Worm (Caenorhabditis elegans) whole organism, dauer: ENCODE data around the gene scl-17.
"Not testable (repeated sequence)": the region's sequence is repeated elsewhere in the genome, so short reads cannot be mapped to it uniquely, and the experiment has no call there.

Experiments
- unc-62 ChIP-seq: sonication (generic microtip); optimal IDR thresholded peaks from 2 replicates; lab custom pipeline; 2017; ENCODE audit warnings: missing biosample characterization, missing genetic modification reagents, missing genetic modification characterization

The scl-17 gene

ce11 chrII:1441479-1441878, 3.5 kb upstream of the scl-17 start:
- TF ChIP-seq unc-62 (GFP tag; lab: Kevin White, UChicago) = no peak

DNA sequence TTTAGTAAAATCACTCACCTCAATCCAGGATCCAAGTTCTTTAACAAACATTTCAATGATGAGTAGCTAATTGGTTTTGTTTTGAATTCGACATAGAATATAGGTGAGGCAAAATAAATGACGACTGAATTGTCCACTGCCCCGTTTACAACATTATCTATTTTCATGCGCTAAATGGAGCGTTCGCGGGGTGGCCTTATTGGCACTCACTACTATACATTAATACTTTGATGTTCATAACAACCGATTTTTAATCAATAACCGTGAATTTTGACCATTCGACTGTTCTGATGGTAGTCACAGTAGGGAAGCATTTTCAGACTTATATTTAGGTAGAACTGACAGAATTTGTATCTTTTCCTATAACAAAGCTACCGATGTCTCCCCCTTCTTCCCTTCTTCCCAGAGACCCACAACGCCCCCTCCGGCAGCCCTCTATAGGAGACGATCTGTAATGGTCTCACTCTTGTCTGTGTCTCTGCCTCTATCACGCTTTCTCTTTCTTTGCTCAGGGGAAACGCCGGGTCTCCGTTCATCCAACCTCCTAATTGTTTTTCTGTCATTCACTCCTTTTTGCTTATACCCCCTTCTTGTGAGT, 1.8 kb downstream of the scl-17 start, which contains the start of gene Y51H7C.12:
TSS of gene Y51H7C.12 (minus strand) at position 51 of the 598 bp plus-strand sequence.
- TF ChIP-seq unc-62 (GFP tag; lab: Kevin White, UChicago) = not testable (repeated sequence)

DNA sequence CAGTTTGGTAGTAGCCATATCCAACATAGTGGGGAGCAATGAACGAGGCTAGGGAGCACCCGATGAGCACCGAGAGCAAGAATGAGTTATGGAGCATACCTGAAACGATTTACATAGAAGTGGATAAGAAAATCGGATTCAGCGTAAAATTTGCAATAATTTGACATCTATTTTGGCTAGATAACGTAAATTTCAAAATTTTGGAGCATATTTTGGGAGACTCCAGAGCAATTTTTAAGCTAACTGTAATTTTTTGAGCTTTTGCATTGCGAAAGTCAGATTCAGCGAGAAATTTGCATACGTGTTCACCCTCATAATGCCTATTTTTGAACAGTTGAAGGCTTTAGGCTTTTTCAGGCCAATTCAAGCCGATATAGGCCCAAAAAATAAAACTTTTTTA, 21.4 kb downstream of the scl-17 start, which contains the start of gene Y51H7C.13:
TSS of gene Y51H7C.13 (minus strand) at position 101 of the 400 bp plus-strand sequence.
- TF ChIP-seq unc-62 (GFP tag; lab: Kevin White, UChicago) = no peak

ce11 chrII:1467711-1468110, 22.7 kb downstream of the scl-17 start, which contains the start of gene Y51H7C.1:
TSS of gene Y51H7C.1 (plus strand) at chrII:1467727.
- TF ChIP-seq unc-62 (GFP tag; lab: Kevin White, UChicago) = not testable (repeated sequence)

ce11 chrII:1470515-1470966, 25.5 kb downstream of the scl-17 start, which contains the start of gene H17B01.2:
TSS of gene H17B01.2 (plus strand) at chrII:1470565.
- TF ChIP-seq unc-62 (GFP tag; lab: Kevin White, UChicago) = no peak

DNA sequence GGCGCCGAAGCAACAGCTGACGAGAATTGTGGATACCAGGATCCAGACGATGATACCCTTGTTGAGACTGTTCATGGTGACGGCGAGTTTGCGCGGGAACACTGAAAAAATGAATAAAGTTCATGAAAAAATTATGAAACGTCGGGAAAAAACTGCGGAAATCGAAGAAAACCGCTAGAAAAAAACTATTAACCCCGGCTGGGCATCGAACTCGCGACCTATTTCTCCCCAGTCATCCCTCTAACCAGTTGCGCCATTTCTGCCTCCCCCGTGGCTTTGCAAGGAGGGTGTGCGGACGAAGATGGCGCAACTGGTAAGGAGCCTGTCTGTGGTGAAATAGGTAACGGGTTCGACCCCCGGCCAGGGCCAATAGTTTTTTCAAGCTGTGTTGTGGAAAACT, 28.5 kb downstream of the scl-17 start, which contains the start of gene H17B01.5:
TSS of gene H17B01.5 (minus strand) at position 101 of the 400 bp plus-strand sequence.
- no peak for TF ChIP-seq unc-62 (GFP tag; lab: Kevin White, UChicago)

DNA sequence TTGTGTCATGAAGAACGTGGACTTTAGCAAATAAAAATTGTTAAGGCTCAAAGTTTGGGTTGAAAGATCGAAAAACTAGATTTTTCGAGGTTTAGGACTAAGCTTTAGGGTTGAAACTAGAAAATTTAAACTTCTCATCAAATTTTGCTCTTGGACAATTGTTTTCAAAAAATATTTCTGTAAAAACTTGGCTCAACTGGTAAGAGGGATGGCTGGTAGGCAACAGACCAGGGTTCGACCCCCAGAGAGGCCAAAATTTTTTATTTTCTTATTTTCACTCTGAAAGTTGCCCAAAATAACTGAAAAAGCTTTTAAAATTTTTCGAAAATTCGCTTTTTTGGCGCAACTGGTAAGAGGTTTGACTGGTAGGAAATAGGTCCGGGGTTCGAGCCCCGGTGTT, 29.8 kb downstream of the scl-17 start:
- no peak for TF ChIP-seq unc-62 (GFP tag; lab: Kevin White, UChicago)

DNA sequence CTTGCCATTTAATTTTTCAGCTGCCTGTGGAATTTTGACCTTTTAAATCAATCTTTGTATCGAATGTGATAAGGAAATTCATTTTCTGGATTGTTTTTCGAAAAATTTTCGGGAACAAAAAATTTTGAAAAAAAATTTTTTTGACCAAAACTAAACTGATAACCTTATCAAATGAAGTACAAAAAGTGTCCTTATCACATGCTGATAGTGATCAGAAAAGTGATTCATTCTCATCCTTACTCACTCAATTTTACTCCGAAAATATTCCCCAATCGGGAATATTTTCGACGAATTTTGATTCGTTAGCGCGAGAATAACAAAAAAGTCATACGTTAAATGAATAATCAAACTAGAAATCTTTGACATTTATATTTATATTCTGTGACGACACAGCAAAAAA, 30.3 kb downstream of the scl-17 start:
- TF ChIP-seq unc-62 (GFP tag; lab: Kevin White, UChicago) = no peak

DNA sequence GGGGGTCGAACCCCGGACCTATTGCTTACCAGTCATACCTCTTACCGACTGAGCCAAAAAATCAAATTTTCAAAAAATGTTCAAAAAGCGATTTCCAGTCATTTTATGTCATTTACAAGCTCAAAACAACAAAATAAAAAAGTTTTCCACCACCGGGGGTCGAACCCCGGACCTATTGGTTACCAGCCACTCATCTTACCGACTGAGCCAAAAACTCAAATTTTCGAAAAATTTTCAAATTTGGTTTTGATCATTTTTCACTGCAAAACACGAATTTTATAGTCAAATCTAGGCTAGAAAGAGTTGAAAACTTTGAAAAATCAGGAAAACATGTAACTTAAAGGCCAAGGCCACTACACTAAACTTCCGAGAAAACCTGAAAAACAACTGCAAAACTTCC, 31.0 kb downstream of the scl-17 start:
- TF ChIP-seq unc-62 (GFP tag; lab: Kevin White, UChicago) = no peak

DNA sequence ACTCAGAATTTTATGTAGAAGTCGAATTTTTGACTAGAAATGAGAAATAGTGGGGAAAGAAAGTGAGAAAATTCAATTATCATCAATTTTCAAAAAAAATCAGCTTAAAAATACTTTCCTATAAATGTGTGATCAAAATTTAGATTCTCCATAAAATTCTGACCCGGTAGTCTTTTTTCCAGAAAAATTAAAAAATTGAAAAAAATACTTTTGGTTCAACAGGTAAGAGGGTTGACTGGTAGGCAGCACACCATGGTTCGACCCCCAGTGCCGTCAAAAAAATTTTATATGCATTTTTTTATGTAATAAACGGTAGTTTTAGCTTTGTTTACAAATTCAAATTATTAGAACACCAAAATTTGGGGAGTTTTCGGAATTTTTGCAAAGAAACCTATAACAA, 32.3 kb downstream of the scl-17 start:
- TF ChIP-seq unc-62 (GFP tag; lab: Kevin White, UChicago) = no peak

DNA sequence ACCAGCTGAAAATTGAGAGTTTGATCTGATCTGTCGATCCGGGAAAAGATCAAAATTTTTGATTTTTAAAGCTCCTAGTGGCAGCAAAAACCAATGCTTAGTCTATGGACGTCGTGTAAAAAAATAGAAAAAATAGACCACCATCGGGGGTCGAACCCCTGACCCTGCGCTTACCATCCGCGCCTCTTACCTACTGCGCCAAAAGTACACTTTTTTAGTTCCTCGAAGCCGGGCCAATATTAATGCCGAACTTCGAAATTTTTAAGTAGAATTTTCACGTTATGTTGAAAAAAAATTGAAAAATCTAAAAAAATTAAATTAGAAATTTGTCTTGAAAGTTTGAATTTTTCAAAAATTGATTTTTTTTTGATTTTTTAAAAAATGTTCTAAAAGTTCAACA, 33.0 kb downstream of the scl-17 start:
- no peak for TF ChIP-seq unc-62 (GFP tag; lab: Kevin White, UChicago)

ce11 chrII:1478522-1478921, 33.5 kb downstream of the scl-17 start:
- TF ChIP-seq unc-62 (GFP tag; lab: Kevin White, UChicago) = no peak

ce11 chrII:1481660-1482059, 36.6 kb downstream of the scl-17 start:
- TF ChIP-seq unc-62 (GFP tag; lab: Kevin White, UChicago) = no peak

DNA sequence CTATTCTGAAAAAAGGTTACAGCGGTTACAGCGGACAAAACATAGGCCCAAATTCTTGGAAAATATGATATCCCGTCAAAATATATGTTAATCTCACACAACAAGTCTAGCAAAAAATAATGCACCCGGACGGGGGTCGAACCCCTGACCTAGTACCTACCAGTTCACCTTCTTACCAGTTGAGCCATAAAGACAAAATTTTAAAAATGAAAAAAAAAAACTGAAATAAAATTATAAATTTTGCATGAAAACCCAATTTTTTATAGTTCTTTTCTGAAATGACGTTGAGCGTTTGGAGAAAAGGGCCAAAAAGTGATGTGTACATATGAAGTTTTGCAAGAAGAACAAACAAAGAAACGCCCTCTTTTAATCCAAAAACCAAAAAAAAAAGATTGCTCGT, 37.4 kb downstream of the scl-17 start:
- TF ChIP-seq unc-62 (GFP tag; lab: Kevin White, UChicago) = no peak

DNA sequence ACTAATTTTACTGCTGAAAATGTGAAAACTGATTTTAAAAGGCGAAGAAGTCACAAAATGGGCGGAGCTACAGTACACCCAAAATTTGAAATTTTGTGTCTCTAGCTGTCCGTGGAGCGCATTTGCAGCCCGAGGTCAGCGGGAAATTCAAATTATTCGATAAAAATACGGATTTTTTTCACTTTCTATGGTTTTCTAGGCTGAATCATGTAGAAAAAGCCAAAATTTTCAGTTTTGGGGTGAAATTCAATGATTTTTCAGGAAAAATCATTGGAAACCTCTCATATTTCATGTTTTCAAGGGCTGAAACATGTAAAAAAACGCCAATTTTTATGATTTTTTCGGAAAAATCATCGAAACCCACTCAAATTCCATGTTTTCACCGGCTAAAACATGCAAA, 45.8 kb downstream of the scl-17 start:
- TF ChIP-seq unc-62 (GFP tag; lab: Kevin White, UChicago) = no peak
